Fruit fly (Drosophila melanogaster): ENCODE data around the gene Taf2.

Taf2 gene

DNA sequence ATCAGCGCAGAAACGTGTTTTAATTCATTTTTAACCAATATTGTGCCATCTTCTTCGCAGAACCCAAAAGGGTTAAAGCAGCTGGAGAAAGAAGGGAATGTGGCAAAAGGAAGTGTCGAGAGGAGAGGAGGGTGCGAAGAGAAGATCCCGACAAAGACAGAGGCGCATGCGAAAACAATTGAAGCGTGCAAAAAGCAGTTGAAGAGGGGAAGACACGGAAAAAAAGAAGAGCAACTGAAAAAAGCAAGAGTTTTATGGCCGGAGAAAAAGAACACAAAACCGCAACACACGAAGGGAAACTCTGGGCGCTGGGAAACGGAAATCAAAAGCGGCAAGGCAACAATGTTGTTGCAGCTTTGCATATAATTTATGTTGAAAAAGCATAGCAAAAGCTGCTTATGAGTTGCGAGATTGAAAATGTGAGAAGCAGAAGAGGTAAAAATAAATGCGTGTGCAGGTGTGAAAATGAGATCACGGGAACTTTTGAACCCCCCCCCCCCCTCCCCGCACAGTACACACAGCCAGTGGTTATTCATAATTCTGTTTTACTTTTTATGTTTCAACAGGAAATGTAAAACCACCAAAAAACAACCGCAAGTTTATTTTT, 35.2 kb downstream of the Taf2 start:
- TF ChIP-seq Hr39 (GFP tag; optimal IDR thresholded peaks at IDR 0.05) (no peak), svp (GFP tag) (no peak), CG3032 (tag; optimal IDR thresholded peaks at IDR 0.05) (peak; percentile 29), CG11294 (GFP tag; IDR thresholded peaks at IDR 0.05) (no peak), spab (GFP tag; optimal IDR thresholded peaks at IDR 0.05) (no peak), CG10669 (GFP tag; optimal IDR thresholded peaks at IDR 0.05) (no peak), Ets21C (GFP tag; optimal IDR thresholded peaks at IDR 0.05) (no peak), fd85E (GFP tag; optimal IDR thresholded peaks at IDR 0.05) (no peak), Hr38 (GFP tag; optimal IDR thresholded peaks at IDR 0.05) (no peak), CG6276 (GFP tag; optimal IDR thresholded peaks at IDR 0.05) (no peak), Hr4 (GFP tag; optimal IDR thresholded peaks at IDR 0.05) (no peak), vri (GFP tag; optimal IDR thresholded peaks at IDR 0.05) (no peak), CG3919 (GFP tag; optimal IDR thresholded peaks at IDR 0.05) (no peak), Smox (GFP tag; optimal IDR thresholded peaks at IDR 0.05) (no peak), CG6163 (GFP tag; IDR thresholded peaks at IDR 0.05) (no peak; the same call in 2 of the 3 replicates), CG11902 (GFP tag; optimal IDR thresholded peaks at IDR 0.05) (no peak), Lpt (GFP tag; optimal IDR thresholded peaks at IDR 0.05) (no peak), CG1621 (tag; optimal IDR thresholded peaks at IDR 0.05) (peak; percentile 73), dsx (GFP tag; optimal IDR thresholded peaks at IDR 0.05; ENCODE audit: poor library complexity, severe bottlenecking) (peak; percentile 87), CG6854 (GFP tag; optimal IDR thresholded peaks at IDR 0.05) (no peak), ss (GFP tag; optimal IDR thresholded peaks at IDR 0.05) (peak; percentile 40 to 43), Eip93F (GFP tag; optimal IDR thresholded peaks at IDR 0.05) (no peak), eg (GFP tag; IDR thresholded peaks at IDR 0.05) (no peak), fkh (GFP tag; optimal IDR thresholded peaks at IDR 0.05) (no peak), CG31627 (GFP tag; optimal IDR thresholded peaks at IDR 0.05) (no peak), pdm3 (GFP tag; optimal IDR thresholded peaks at IDR 0.05) (no peak), CG6808 (GFP tag; optimal IDR thresholded peaks at IDR 0.05) (no peak), salr (GFP tag; optimal IDR thresholded peaks at IDR 0.05) (no peak), CG34406 (GFP tag; optimal IDR thresholded peaks at IDR 0.05) (no peak), Blimp-1 (GFP tag; optimal IDR thresholded peaks at IDR 0.05) (peak; percentile 87), Ets96B (tag; optimal IDR thresholded peaks at IDR 0.05) (peak; percentile 8), CG6792 (GFP tag; optimal IDR thresholded peaks at IDR 0.05) (no peak), CG8319 (GFP tag; optimal IDR thresholded peaks at IDR 0.05) (no peak), net (GFP tag; optimal IDR thresholded peaks at IDR 0.05) (no peak), acj6 (GFP tag; optimal IDR thresholded peaks at IDR 0.05) (no peak), CG4318 (GFP tag; optimal IDR thresholded peaks at IDR 0.05) (no peak), lz (GFP tag; optimal IDR thresholded peaks at IDR 0.05) (no peak), CG15336 (GFP tag; IDR thresholded peaks at IDR 0.05) (no peak), fd59A (GFP tag; optimal IDR thresholded peaks at IDR 0.05) (peak; percentile 13), OdsH (GFP tag; optimal IDR thresholded peaks at IDR 0.05) (no peak), achi (GFP tag; optimal IDR thresholded peaks at IDR 0.05) (peak; percentile 6), Eip78C (GFP tag) (peak; percentile 54), Sox15 (GFP tag; optimal IDR thresholded peaks at IDR 0.05) (no peak), CG11762 (GFP tag; optimal IDR thresholded peaks at IDR 0.05; ENCODE audit: insufficient read depth) (no peak), CG8632 (GFP tag; optimal IDR thresholded peaks at IDR 0.05) (peak; percentile 11), topi (GFP tag; optimal IDR thresholded peaks at IDR 0.05) (no peak), Eip75B (GFP tag; optimal IDR thresholded peaks at IDR 0.05) (no peak), CG9139 (GFP tag; optimal IDR thresholded peaks at IDR 0.05) (no peak), Sox14 (GFP tag; optimal IDR thresholded peaks at IDR 0.05) (peak; percentile 31), CG16779 (tag; optimal IDR thresholded peaks at IDR 0.05) (no peak), CG32006 (GFP tag; optimal IDR thresholded peaks at IDR 0.05) (no peak), cyc (GFP tag; optimal IDR thresholded peaks at IDR 0.05) (no peak)
